Fruit fly (Drosophila melanogaster): Measurements from ENCODE around the gene CG14820.

DNA sequence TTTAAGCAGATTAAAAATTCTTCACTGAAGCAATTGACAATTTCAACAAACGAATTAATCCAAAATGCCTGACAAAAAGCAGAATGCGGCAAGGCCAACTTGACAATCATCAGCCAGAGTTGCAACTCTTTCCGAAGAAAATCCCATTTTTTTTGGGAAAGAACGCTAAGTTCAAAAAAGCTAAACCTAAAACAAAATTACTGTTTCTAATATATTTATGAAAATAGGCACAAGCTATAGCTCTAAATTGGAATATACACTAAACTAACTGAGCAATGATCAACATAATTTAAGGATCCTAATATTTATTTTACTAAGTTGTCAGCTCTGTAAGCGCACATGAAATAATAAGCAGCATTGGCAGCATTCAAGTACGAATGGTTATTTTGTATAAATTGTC, 39.6 kb downstream of the CG14820 start, which contains the start of gene CG10063:
- no peak for TF ChIP-seq h (optimal IDR thresholded peaks at IDR 0.05)
- no peak for TF ChIP-seq Myc (optimal IDR thresholded peaks at IDR 0.05)
- TF ChIP-seq psq (optimal IDR thresholded peaks at IDR 0.05), result no peak

All from Kc167 (cell line).